Worm (Caenorhabditis elegans): ENCODE results near the gene R11G1.2.

Gene R11G1.2

DNA sequence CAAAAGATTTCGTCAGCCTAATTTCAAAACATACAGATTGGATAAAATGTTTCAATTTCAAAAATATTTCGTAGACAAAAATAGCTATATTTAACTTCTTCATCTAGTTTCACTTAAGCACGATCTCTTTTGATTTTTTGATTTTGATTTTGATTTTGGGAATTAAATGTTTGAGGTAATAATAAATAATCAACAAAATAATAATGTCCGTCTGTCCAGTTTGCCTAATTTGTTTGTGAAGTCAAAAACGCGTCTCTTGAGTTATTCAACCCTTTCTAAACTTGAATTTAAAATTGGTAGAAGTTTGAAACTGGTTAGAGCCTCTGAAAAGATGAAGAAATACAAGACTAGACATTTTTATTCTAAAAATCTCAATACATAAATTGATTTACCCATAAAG lies 39.4 kb downstream of the R11G1.2 start (continued):
- TF ChIP-seq nhr-90 (tag; optimal IDR thresholded peaks at IDR 0.05): no peak

DNA sequence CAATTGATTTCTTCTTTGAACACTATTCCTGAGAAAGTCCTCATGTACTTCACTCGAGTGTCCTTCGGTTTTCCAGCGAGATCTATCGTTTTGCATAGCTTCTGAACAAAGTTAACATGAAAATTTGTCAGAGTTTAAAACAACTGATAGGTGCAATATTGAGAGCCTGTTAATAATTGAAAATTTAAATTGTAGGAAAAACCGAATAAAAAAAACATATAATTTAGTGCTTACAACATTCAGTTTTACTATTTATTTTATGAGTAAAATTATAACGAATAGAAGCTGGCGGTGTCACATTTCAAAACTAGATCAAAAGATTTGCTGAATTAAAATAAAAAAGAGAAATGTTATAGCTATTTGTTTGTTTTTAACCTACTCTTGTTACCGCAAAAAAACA lies 42.7 kb downstream of the R11G1.2 start, which contains the start of gene C02F12.8:
Gene C02F12.8 (minus strand): TSS at position 101 of the 400 bp plus-strand sequence.
- TF ChIP-seq ceh-27 (GFP tag; optimal IDR thresholded peaks at IDR 0.05) (no peak), T07F8.4 (tag; optimal IDR thresholded peaks at IDR 0.05) (no peak), nhr-90 (tag; optimal IDR thresholded peaks at IDR 0.05) (no peak), egl-18 (GFP tag; IDR thresholded peaks at IDR 0.05) (no peak), atf-7 (tag; optimal IDR thresholded peaks at IDR 0.05) (no peak), let-607 (tag; optimal IDR thresholded peaks at IDR 0.05) (no peak)

DNA sequence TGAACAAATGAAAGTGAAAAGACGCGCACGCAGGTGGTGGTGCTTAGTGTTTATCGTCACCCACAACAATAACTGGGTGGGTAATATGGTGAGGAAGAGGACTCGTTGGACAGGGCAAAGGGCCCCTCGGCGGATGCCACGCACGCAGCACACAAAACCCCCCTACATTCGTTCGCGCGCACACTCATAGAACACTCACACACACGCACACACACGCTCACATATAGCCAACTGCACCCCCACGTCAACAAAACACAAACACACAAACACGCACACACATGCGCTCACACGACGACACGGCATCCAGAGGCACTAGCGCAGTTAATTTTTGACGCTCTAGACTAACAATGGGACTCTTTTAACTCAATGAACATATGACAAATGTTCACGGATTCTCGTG lies 43.8 kb downstream of the R11G1.2 start:
- TF ChIP-seq Y95B8A.8 (GFP tag; IDR thresholded peaks at IDR 0.05) (no peak), egrh-3 (GFP tag; IDR thresholded peaks at IDR 0.05) (peak; percentile 24; the same call in 1 of the 2 replicates), egl-18 (GFP tag; IDR thresholded peaks at IDR 0.05) (no peak), ceh-27 (GFP tag; optimal IDR thresholded peaks at IDR 0.05) (peak; percentile 60), attf-5 (GFP tag; optimal IDR thresholded peaks at IDR 0.05) (peak; percentile 49), Y67H2A.10 (GFP tag; conservative IDR thresholded peaks at IDR 0.05) (no peak), him-1 (tag; optimal IDR thresholded peaks at IDR 0.05) (no peak), hlh-26 (GFP tag; conservative IDR thresholded peaks at IDR 0.05) (no peak), ztf-22 (GFP tag; optimal IDR thresholded peaks at IDR 0.05) (no peak), F22D6.2 (tag; optimal IDR thresholded peaks at IDR 0.05) (no peak), snpc-4 (GFP tag; optimal IDR thresholded peaks at IDR 0.05) (no peak), snpc-4 (tag; optimal IDR thresholded peaks at IDR 0.05) (no peak), egl-44 (GFP tag; IDR thresholded peaks at IDR 0.05) (0 out of 2 replicates have a peak, but pooled peaks have one; percentile 24), Y79H2A.3 (GFP tag; conservative IDR thresholded peaks at IDR 0.05) (no peak), aptf-2 (GFP tag; conservative IDR thresholded peaks at IDR 0.05) (0 out of 2 replicates have a peak, but pooled peaks have one; percentile 52), F55B11.4 (tag; optimal IDR thresholded peaks at IDR 0.05; ENCODE audit: borderline replicate concordance, insufficient read depth) (no peak), lsy-27 (tag; optimal IDR thresholded peaks at IDR 0.05; ENCODE audit: borderline replicate concordance, insufficient read depth) (no peak), madf-8 (GFP tag; conservative IDR thresholded peaks at IDR 0.05) (no peak), gei-17 (GFP tag; optimal IDR thresholded peaks at IDR 0.05) (no peak), die-1 (tag; optimal IDR thresholded peaks at IDR 0.05) (peak; percentile 26), nhr-90 (tag; optimal IDR thresholded peaks at IDR 0.05) (no peak), ztf-25 (GFP tag; IDR thresholded peaks at IDR 0.05) (no peak), madf-6 (GFP tag; IDR thresholded peaks at IDR 0.05) (0 out of 2 replicates have a peak, but pooled peaks have one; percentile 26), K11D2.4 (GFP tag; IDR thresholded peaks at IDR 0.05) (peak; percentile 63; the same call in 1 of the 2 replicates), dpl-1 (GFP tag; optimal IDR thresholded peaks at IDR 0.05) (no peak), ceh-40 (GFP tag; IDR thresholded peaks at IDR 0.05) (no peak), lin-35 (GFP tag; optimal IDR thresholded peaks at IDR 0.05) (no peak), mes-4 (tag; optimal IDR thresholded peaks at IDR 0.05) (no peak), F52B5.7 (tag; optimal IDR thresholded peaks at IDR 0.05) (no peak), atf-7 (tag; optimal IDR thresholded peaks at IDR 0.05) (no peak), tbx-9 (tag; optimal IDR thresholded peaks at IDR 0.05; ENCODE audit: borderline replicate concordance) (no peak), K12H6.12 (tag; optimal IDR thresholded peaks at IDR 0.05) (peak; percentile 59), ztf-6 (GFP tag; IDR thresholded peaks at IDR 0.05) (no peak), F37B4.10 (GFP tag; IDR thresholded peaks at IDR 0.05) (no peak), nhr-179 (tag; optimal IDR thresholded peaks at IDR 0.05) (no peak), madf-10 (tag; optimal IDR thresholded peaks at IDR 0.05) (no peak), B0019.2 (GFP tag; conservative IDR thresholded peaks at IDR 0.05) (no peak), unc-130 (GFP tag; optimal IDR thresholded peaks at IDR 0.05) (no peak), B0035.1 (tag; optimal IDR thresholded peaks at IDR 0.05) (no peak), hmg-20 (GFP tag; IDR thresholded peaks at IDR 0.05) (no peak), ccch-3 (GFP tag; optimal IDR thresholded peaks at IDR 0.05) (no peak), attf-6 (GFP tag; IDR thresholded peaks at IDR 0.05) (no peak)

Data from whole organism, young adult.